Worm (Caenorhabditis elegans): ENCODE data around the gene K02D10.4.
A peak's percentile ranks its signal among the peaks of the same experiment; 100 is the strongest.

The K02D10.4 gene

ce11 chrIII:8795595-8796141 is 15.9 kb upstream of the K02D10.4 start (continued):
- peak; percentile 82; the same call in 1 of the 2 replicates for TF ChIP-seq lin-1 (GFP tag; IDR thresholded peaks at IDR 0.05)
- TF ChIP-seq D1046.2 (GFP tag; IDR thresholded peaks at IDR 0.05) = 0 out of 2 replicates have a peak, but pooled peaks have one; percentile 56
- peak; percentile 58 for TF ChIP-seq nhr-237 (tag; optimal IDR thresholded peaks at IDR 0.05)
- no peak for TF ChIP-seq nhr-111 (GFP tag; optimal IDR thresholded peaks at IDR 0.05)
- peak in 1 of 2 experiments; percentile 40 for TF ChIP-seq ZK546.5 (tag; optimal IDR thresholded peaks at IDR 0.05)
- peak; percentile 89 to 97 for TF ChIP-seq mdl-1 (tag; optimal IDR thresholded peaks at IDR 0.05)
- TF ChIP-seq arid-1 (GFP tag; conservative IDR thresholded peaks at IDR 0.05) = peak; percentile 88
- TF ChIP-seq nhr-48 (tag; optimal IDR thresholded peaks at IDR 0.05) = peak; percentile 96
- peak; percentile 96 for TF ChIP-seq fkh-10 (GFP tag; optimal IDR thresholded peaks at IDR 0.05)
- peak; percentile 98 for TF ChIP-seq aha-1 (tag)
- TF ChIP-seq nhr-11 (tag; optimal IDR thresholded peaks at IDR 0.05) = peak; percentile 93
- no peak for TF ChIP-seq Y75B8A.6 (GFP tag; IDR thresholded peaks at IDR 0.05)
- TF ChIP-seq Y48G9A.11 (GFP tag; IDR thresholded peaks at IDR 0.05) = no peak; the same call in 1 of the 2 replicates
- TF ChIP-seq ztf-11 (tag; optimal IDR thresholded peaks at IDR 0.05) = no peak
- no peak for TF ChIP-seq F49E8.2 (tag; optimal IDR thresholded peaks at IDR 0.05; ENCODE audit: borderline replicate concordance)
- peak; percentile 62 for TF ChIP-seq fos-1 (tag; optimal IDR thresholded peaks at IDR 0.05)
- peak; percentile 94 for TF ChIP-seq nhr-28 (tag; optimal IDR thresholded peaks at IDR 0.05)
- peak; percentile 92 for TF ChIP-seq T26A8.4 (GFP tag; IDR thresholded peaks at IDR 0.05)
- TF ChIP-seq ces-1 (GFP tag; optimal IDR thresholded peaks at IDR 0.05) = peak; percentile 69
- peak; percentile 95 for TF ChIP-seq hlh-30 (tag; optimal IDR thresholded peaks at IDR 0.05; ENCODE audit: insufficient read depth)
- 0 out of 2 replicates have a peak, but pooled peaks have one; percentile 12 for TF ChIP-seq snpc-1.2 (GFP tag; IDR thresholded peaks at IDR 0.05)
- no peak for TF ChIP-seq lim-7 (GFP tag; IDR thresholded peaks at IDR 0.05)
- peak; percentile 81 for TF ChIP-seq F10B5.3 (tag; optimal IDR thresholded peaks at IDR 0.05)
- TF ChIP-seq zfp-3 (GFP tag; conservative IDR thresholded peaks at IDR 0.05) = 0 out of 2 replicates have a peak, but pooled peaks have one; percentile 14
- TF ChIP-seq F37D6.2 (tag; optimal IDR thresholded peaks at IDR 0.05) = peak; percentile 93
- no peak for TF ChIP-seq zip-11 (GFP tag; IDR thresholded peaks at IDR 0.05)
- no peak for TF ChIP-seq tag-97 (GFP tag; IDR thresholded peaks at IDR 0.05)
- TF ChIP-seq set-16 (GFP tag; IDR thresholded peaks at IDR 0.05) = peak; percentile 84
- TF ChIP-seq ceh-82 (tag; optimal IDR thresholded peaks at IDR 0.05) = no peak
- peak; percentile 78 for TF ChIP-seq lin-29 (GFP tag; IDR thresholded peaks at IDR 0.05)
- peak; percentile 75 to 88 for TF ChIP-seq hif-1 (tag; optimal IDR thresholded peaks at IDR 0.05)
- TF ChIP-seq daf-19 (GFP tag; conservative IDR thresholded peaks at IDR 0.05) = peak; percentile 80
- peak; percentile 60 for TF ChIP-seq nhr-10 (tag; optimal IDR thresholded peaks at IDR 0.05)
- peak; percentile 91 to 93 for TF ChIP-seq lsy-2 (tag; optimal IDR thresholded peaks at IDR 0.05)
- peak; percentile 46; the same call in 1 of the 2 replicates for TF ChIP-seq php-3 (GFP tag; IDR thresholded peaks at IDR 0.05)
- peak; percentile 88 for TF ChIP-seq spr-1 (tag; optimal IDR thresholded peaks at IDR 0.05)
- TF ChIP-seq duxl-1 (tag; optimal IDR thresholded peaks at IDR 0.05; ENCODE audit: poor library complexity) = peak; percentile 64
- peak; percentile 87 for TF ChIP-seq jun-1 (tag; optimal IDR thresholded peaks at IDR 0.05)
- peak; percentile 53 for TF ChIP-seq lin-39 (tag; optimal IDR thresholded peaks at IDR 0.05)
- TF ChIP-seq cey-2 (tag; optimal IDR thresholded peaks at IDR 0.05; ENCODE audit: borderline replicate concordance, insufficient read depth) = peak; percentile 71
- TF ChIP-seq mdt-29 (GFP tag; IDR thresholded peaks at IDR 0.05) = peak; percentile 56; the same call in 1 of the 2 replicates
- peak; percentile 98 for TF ChIP-seq hmg-1.1 (GFP tag; IDR thresholded peaks at IDR 0.05)
- TF ChIP-seq daf-8 (GFP tag; IDR thresholded peaks at IDR 0.05) = no peak
- no peak for TF ChIP-seq ama-1 (optimal IDR thresholded peaks at IDR 0.05)
- peak; percentile 85 for TF ChIP-seq nhr-102 (tag; optimal IDR thresholded peaks at IDR 0.05)
- peak; percentile 97 for TF ChIP-seq rbr-2 (tag; optimal IDR thresholded peaks at IDR 0.05)
- peak; percentile 93 for TF ChIP-seq mxl-3 (GFP tag; optimal IDR thresholded peaks at IDR 0.05)
- peak; percentile 14 for TF ChIP-seq skn-1 (tag; optimal IDR thresholded peaks at IDR 0.05)
- no peak for TF ChIP-seq ceh-44 (GFP tag; IDR thresholded peaks at IDR 0.05)
- TF ChIP-seq zag-1 (tag; optimal IDR thresholded peaks at IDR 0.05) = peak; percentile 78

All from whole organism, L4 larva.